Worm (Caenorhabditis elegans) whole organism, L4 larva: Measurements from ENCODE around the gene hsp-4.

Experiments used
- R02D3.7 ChIP-seq: fragments of 150-350 bp; sonication (generic microtip); optimal IDR thresholded peaks from 3 replicates; lab custom pipeline; 2014; ENCODE audit warnings: missing biosample characterization, missing genetic modification characterization
- T26A8.4 ChIP-seq: fragments of 200-800 bp; sonication (Bioruptor generic); IDR thresholded peaks from 2 replicates; pipeline ENCODE4 v1.3.6; 2022; ENCODE audit warnings: missing genetic modification characterization, missing compliant biosample characterization
- Y5F2A.4 ChIP-seq: fragments of 200-800 bp; sonication (Bioruptor generic); optimal IDR thresholded peaks from 2 replicates; lab custom pipeline; 2018; ENCODE audit warnings: mild to moderate bottlenecking, missing genetic modification characterization, missing compliant biosample characterization
- Y75B8A.6 ChIP-seq: fragments of 200-800 bp; sonication (Bioruptor generic); IDR thresholded peaks from 2 replicates; pipeline ENCODE4 v1.3.6; 2022; ENCODE audit warnings: missing genetic modification reagents, missing genetic modification characterization, missing compliant biosample characterization
- aha-1 ChIP-seq: fragments of 150-350 bp; peaks from one replicate; lab custom pipeline; 2014; ENCODE audit warnings: missing biosample characterization, missing genetic modification characterization
- arid-1 ChIP-seq: fragments of 200-800 bp; sonication (Bioruptor generic); conservative IDR thresholded peaks from 2 replicates; pipeline ENCODE4 v1.3.6; 2022; ENCODE audit warnings: missing genetic modification reagents, missing genetic modification characterization, missing compliant biosample characterization
- ceh-20 ChIP-seq: fragments of 200-800 bp; sonication (Bioruptor generic); IDR thresholded peaks from 2 replicates; pipeline ENCODE4 v1.3.6; 2022; ENCODE audit warnings: missing genetic modification reagents, missing genetic modification characterization, missing compliant biosample characterization
- ceh-62 ChIP-seq: sonication (generic microtip); optimal IDR thresholded peaks from 2 replicates; lab custom pipeline; 2017; ENCODE audit warnings: missing biosample characterization, missing genetic modification characterization
- ceh-82 ChIP-seq: sonication (generic microtip); optimal IDR thresholded peaks from 2 replicates; lab custom pipeline; 2017; ENCODE audit warnings: missing biosample characterization, missing genetic modification characterization
- ces-1 ChIP-seq: fragments of 150-350 bp; sonication (generic microtip); optimal IDR thresholded peaks from 4 replicates; lab custom pipeline; 2014; ENCODE audit warnings: missing biosample characterization, missing genetic modification reagents, missing genetic modification characterization
- cey-2 ChIP-seq: sonication (generic microtip); optimal IDR thresholded peaks from 3 replicates; lab custom pipeline; 2017; ENCODE audit warnings: missing genetic modification characterization, mild to moderate bottlenecking, missing compliant biosample characterization, antibody characterized with exemption, borderline replicate concordance; ENCODE audit not compliant: insufficient read depth
- daf-16 ChIP-seq, 3 experiments: sonication (generic microtip); optimal IDR thresholded peaks; 2 replicates each; lab custom pipeline; 2016 to 2017; ENCODE audit warnings: missing genetic modification characterization in 3 of 3, missing genetic modification reagents in 3 of 3, mild to moderate bottlenecking in 2 of 3, missing compliant biosample characterization in 2 of 3, missing biosample characterization in 1 of 3, moderate library complexity in 1 of 3
- dmd-9 ChIP-seq: fragments of 200-800 bp; sonication (Bioruptor generic); IDR thresholded peaks from 2 replicates; pipeline ENCODE4 v1.3.6; 2022; ENCODE audit warnings: missing genetic modification reagents, missing genetic modification characterization, missing compliant biosample characterization
- dpl-1 ChIP-seq: fragments of 150-350 bp; optimal IDR thresholded peaks from 2 replicates; lab custom pipeline; 2014; ENCODE audit warnings: missing biosample characterization, missing genetic modification reagents, missing genetic modification characterization
- duxl-1 ChIP-seq: sonication (generic microtip); optimal IDR thresholded peaks from 2 replicates; lab custom pipeline; 2016; ENCODE audit warnings: mild to moderate bottlenecking, missing genetic modification characterization, moderate library complexity, missing compliant biosample characterization; ENCODE audit not compliant: poor library complexity
- dve-1 ChIP-seq: sonication (generic microtip); optimal IDR thresholded peaks from 2 replicates; lab custom pipeline; 2017; ENCODE audit warnings: antibody characterized with exemption, mild to moderate bottlenecking, missing genetic modification characterization, missing compliant biosample characterization; ENCODE audit not compliant: insufficient read depth
- egl-43 ChIP-seq: fragments of 200-800 bp; sonication (Bioruptor generic); IDR thresholded peaks from 2 replicates; pipeline ENCODE4 v1.3.6; 2022; ENCODE audit warnings: missing genetic modification reagents, missing genetic modification characterization, missing compliant biosample characterization
- fkh-10 ChIP-seq: fragments of 150-350 bp; optimal IDR thresholded peaks from 2 replicates; lab custom pipeline; 2014; ENCODE audit warnings: missing biosample characterization, missing genetic modification reagents, missing genetic modification characterization
- fos-1 ChIP-seq: fragments of 150-350 bp; optimal IDR thresholded peaks from 2 replicates; lab custom pipeline; 2014; ENCODE audit warnings: missing biosample characterization, missing genetic modification characterization
- hif-1 ChIP-seq, 2 experiments: sonication (generic microtip); optimal IDR thresholded peaks; 2 replicates each; lab custom pipeline; 2016 to 2017; ENCODE audit warnings: missing compliant biosample characterization in 2 of 2, missing genetic modification characterization in 2 of 2, missing genetic modification reagents in 2 of 2, missing genotype in 2 of 2, mild to moderate bottlenecking in 1 of 2
- hlh-11 ChIP-seq: fragments of 200-800 bp; sonication (Bioruptor generic); optimal IDR thresholded peaks from 2 replicates; lab custom pipeline; 2018; ENCODE audit warnings: mild to moderate bottlenecking, missing genetic modification characterization, missing compliant biosample characterization
- jun-1 ChIP-seq: fragments of 150-350 bp; optimal IDR thresholded peaks from 2 replicates; lab custom pipeline; 2014; ENCODE audit warnings: missing biosample characterization, missing genetic modification reagents, missing genetic modification characterization
- lin-38 ChIP-seq: fragments of 200-800 bp; sonication (Bioruptor generic); IDR thresholded peaks from 2 replicates; pipeline ENCODE4 v1.3.6; 2022; ENCODE audit warnings: missing genetic modification reagents, missing genetic modification characterization, missing compliant biosample characterization
- lsy-2 ChIP-seq, 2 experiments: fragments of 150-350 bp in 1 of 2; sonication (generic microtip) in 1 of 2; optimal IDR thresholded peaks; 2 replicates each; lab custom pipeline; 2014 to 2017; ENCODE audit warnings: missing biosample characterization in 2 of 2, missing genetic modification characterization in 2 of 2
- madf-5 ChIP-seq, 2 experiments: fragments of 200-800 bp; sonication (Bioruptor generic); IDR thresholded peaks; 2 replicates each; pipeline ENCODE4 v1.3.6; 2022; ENCODE audit warnings: missing compliant biosample characterization in 2 of 2, missing genetic modification characterization in 2 of 2
- mdl-1 ChIP-seq, 2 experiments: fragments of 150-350 bp in 1 of 2; sonication (generic microtip) in 1 of 2; optimal IDR thresholded peaks; 2 replicates each; lab custom pipeline; 2014 to 2017; ENCODE audit warnings: missing biosample characterization in 2 of 2, missing genetic modification characterization in 2 of 2
- mep-1 ChIP-seq: fragments of 150-350 bp; sonication (generic microtip); optimal IDR thresholded peaks from 3 replicates; lab custom pipeline; 2014; ENCODE audit warnings: missing biosample characterization, missing genetic modification characterization
- mes-2 ChIP-seq: sonication (generic microtip); optimal IDR thresholded peaks from 2 replicates; lab custom pipeline; 2016; ENCODE audit warnings: missing genotype, mild to moderate bottlenecking, missing genetic modification characterization, missing compliant biosample characterization; ENCODE audit not compliant: poor library complexity, severe bottlenecking
- mxl-3 ChIP-seq: fragments of 200-800 bp; sonication (Bioruptor generic); optimal IDR thresholded peaks from 2 replicates; lab custom pipeline; 2018; ENCODE audit warnings: mild to moderate bottlenecking, missing genetic modification characterization, missing compliant biosample characterization
- nhr-102 ChIP-seq: sonication (generic microtip); optimal IDR thresholded peaks from 2 replicates; lab custom pipeline; 2016; ENCODE audit warnings: mild to moderate bottlenecking, missing genetic modification characterization, moderate library complexity, missing compliant biosample characterization
- nhr-28 ChIP-seq: fragments of 150-350 bp; optimal IDR thresholded peaks from 2 replicates; lab custom pipeline; 2014; ENCODE audit warnings: missing biosample characterization, missing genetic modification characterization
- nhr-48 ChIP-seq: sonication (generic microtip); optimal IDR thresholded peaks from 2 replicates; lab custom pipeline; 2016; ENCODE audit warnings: mild to moderate bottlenecking, missing genetic modification characterization, missing compliant biosample characterization
- saeg-2 ChIP-seq: fragments of 200-800 bp; sonication (Bioruptor generic); IDR thresholded peaks from 2 replicates; pipeline ENCODE4 v1.3.6; 2022; ENCODE audit warnings: missing genetic modification reagents, missing genetic modification characterization, missing compliant biosample characterization
- spr-1 ChIP-seq: sonication (generic microtip); optimal IDR thresholded peaks from 2 replicates; lab custom pipeline; 2016; ENCODE audit warnings: mild to moderate bottlenecking, missing genetic modification characterization, missing compliant biosample characterization
- spr-3 ChIP-seq: fragments of 200-800 bp; sonication (Bioruptor generic); optimal IDR thresholded peaks from 2 replicates; lab custom pipeline; 2018; ENCODE audit warnings: mild to moderate bottlenecking, missing genetic modification characterization, missing compliant biosample characterization
- tra-1 ChIP-seq: fragments of 200-800 bp; sonication (Bioruptor generic); IDR thresholded peaks from 2 replicates; pipeline ENCODE4 v1.3.6; 2022; ENCODE audit warnings: missing genetic modification reagents, missing genetic modification characterization, missing compliant biosample characterization
- zfp-3 ChIP-seq: fragments of 200-800 bp; sonication (Bioruptor generic); conservative IDR thresholded peaks from 2 replicates; pipeline ENCODE4 v1.3.6; 2022; ENCODE audit warnings: missing genetic modification reagents, missing genetic modification characterization, missing compliant biosample characterization
- zip-2 ChIP-seq: fragments of 150-350 bp; optimal IDR thresholded peaks from 2 replicates; lab custom pipeline; 2014; ENCODE audit warnings: missing biosample characterization, missing genetic modification characterization

Gene hsp-4

DNA sequence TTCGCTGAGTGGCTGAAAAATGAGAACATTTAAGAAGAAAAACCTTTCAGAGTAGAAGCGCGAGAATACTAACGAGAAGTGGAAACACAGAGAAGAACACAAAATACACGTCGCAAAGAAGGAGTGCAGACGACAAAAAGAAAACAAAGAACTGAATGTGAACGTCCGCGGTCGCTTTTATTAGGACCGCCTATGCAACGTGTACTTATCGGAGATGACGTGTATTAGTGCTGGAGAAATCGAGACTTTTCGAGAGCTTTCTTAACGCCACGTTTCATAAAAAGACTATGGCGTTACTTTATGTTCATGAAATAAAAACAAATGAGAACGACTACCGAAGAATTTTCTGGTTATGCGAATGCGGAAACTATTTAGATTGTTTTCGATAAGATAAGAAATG is at the start of gene hsp-4:
hsp-4 (minus strand) TSS at position 139 of the 400 bp plus-strand sequence.
- TF ChIP-seq lsy-2 (tag; optimal IDR thresholded peaks at IDR 0.05; lab: Kevin White, UChicago) (peak in 1 of 2 experiments; percentile 45), mep-1 (tag; lab: Kevin White, UChicago) (peak; percentile 25), jun-1 (tag; lab: Kevin White, UChicago) (no peak), ces-1 (no peak), madf-5 (GFP tag; IDR thresholded peaks at IDR 0.05; lab: Robert Waterston, UW) (no peak), ceh-82 (tag; lab: Kevin White, UChicago) (no peak), aha-1 (tag; lab: Kevin White, UChicago) (peak; percentile 60), R02D3.7 (no peak), fos-1 (tag; lab: Kevin White, UChicago) (no peak), egl-43 (GFP tag; lab: Robert Waterston, UW) (no peak), nhr-102 (tag; lab: Kevin White, UChicago) (no peak), mxl-3 (GFP tag; lab: Kevin White, UChicago) (no peak), Y5F2A.4 (GFP tag; lab: Kevin White, UChicago) (no peak), nhr-28 (tag; lab: Kevin White, UChicago) (peak; percentile 23), daf-16 (GFP tag; optimal IDR thresholded peaks at IDR 0.05; lab: Kevin White, UChicago) (no peak), daf-16 (tag; optimal IDR thresholded peaks at IDR 0.05; lab: Kevin White, UChicago) (peak; percentile 20), hlh-11 (tag; lab: Kevin White, UChicago) (peak; percentile 41), cey-2 (no peak), T26A8.4 (GFP tag; lab: Robert Waterston, UW) (no peak), ceh-62 (tag; lab: Kevin White, UChicago) (no peak), spr-3 (GFP tag; lab: Kevin White, UChicago) (no peak), tra-1 (GFP tag; lab: Robert Waterston, UW) (no peak), fkh-10 (GFP tag; lab: Kevin White, UChicago) (no peak), nhr-48 (tag; lab: Kevin White, UChicago) (peak; percentile 31), mdl-1 (tag; optimal IDR thresholded peaks at IDR 0.05; lab: Kevin White, UChicago) (peak in 1 of 2 experiments; percentile 27), dve-1 (tag; lab: Kevin White, UChicago) (peak; percentile 7)

DNA sequence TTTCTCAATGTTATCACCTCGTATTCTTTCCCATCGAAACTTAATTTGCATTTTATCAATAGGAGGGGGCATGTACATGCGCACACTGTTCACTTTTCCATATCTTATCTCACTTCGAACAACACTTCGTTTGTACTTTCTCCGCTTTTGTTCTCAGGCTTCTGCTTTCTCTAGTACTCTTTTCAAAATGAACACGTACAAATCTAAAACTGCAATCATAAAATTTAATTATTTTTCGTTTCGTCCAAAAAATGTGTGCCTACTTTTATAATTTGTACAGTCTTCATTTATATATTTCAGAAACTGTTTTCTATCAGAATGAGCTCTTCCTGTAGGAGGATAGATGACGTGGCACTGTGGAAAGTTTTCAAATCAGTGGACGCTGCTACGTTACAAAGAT is 46.3 kb upstream of the hsp-4 start, which contains the start of gene C07D10.1:
C07D10.1 (plus strand) TSS at position 301 of the 400 bp plus-strand sequence.
- TF ChIP-seq lin-38 (GFP tag; lab: Robert Waterston, UW) (peak; percentile 9; the same call in 1 of the 2 replicates), ceh-20 (GFP tag; lab: Robert Waterston, UW) (no peak)

DNA sequence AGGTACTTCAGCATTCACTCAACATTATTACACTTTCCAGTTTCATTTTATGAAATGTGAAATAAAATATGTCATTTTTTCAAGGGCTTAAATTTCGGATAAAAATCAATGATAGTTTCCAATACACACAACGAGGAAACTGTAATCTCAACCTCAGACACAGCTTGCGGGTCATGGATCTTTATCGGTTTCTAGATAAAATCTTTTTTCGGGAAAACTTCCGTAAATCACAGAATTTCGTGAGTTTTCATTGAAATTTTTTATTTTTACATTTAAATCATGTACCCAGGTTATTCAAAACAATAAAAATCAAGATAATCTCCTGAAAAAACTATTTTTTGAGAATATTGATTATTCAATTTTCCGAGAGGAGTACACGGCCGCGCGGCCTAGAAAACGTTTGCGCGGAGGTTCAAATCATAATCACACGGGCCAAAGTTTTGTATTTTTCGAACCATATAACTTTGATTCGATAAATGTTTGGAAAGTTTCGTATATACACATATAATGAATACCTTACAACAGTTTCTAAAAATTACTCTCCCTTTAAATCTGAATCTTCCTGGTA is 44.9 kb upstream of the hsp-4 start:
- TF ChIP-seq duxl-1 (tag; lab: Kevin White, UChicago), result peak; percentile 40
- 0 out of 2 replicates have a peak, but pooled peaks have one; percentile 18 for TF ChIP-seq zfp-3 (GFP tag; lab: Robert Waterston, UW)
- no peak for TF ChIP-seq Y5F2A.4 (GFP tag; lab: Kevin White, UChicago)
- peak; percentile 50 for TF ChIP-seq dpl-1 (GFP tag; lab: Kevin White, UChicago)
- 0 out of 2 replicates have a peak, but pooled peaks have one; percentile 13 for TF ChIP-seq arid-1
- TF ChIP-seq lin-38 (GFP tag; lab: Robert Waterston, UW), result peak; percentile 43; the same call in 1 of the 2 replicates
- no peak for TF ChIP-seq fos-1 (tag; lab: Kevin White, UChicago)
- peak; percentile 78 for TF ChIP-seq mes-2
- peak; percentile 58 for TF ChIP-seq zip-2 (tag; lab: Kevin White, UChicago)
- peak; percentile 8 for TF ChIP-seq mep-1 (tag; lab: Kevin White, UChicago)
- TF ChIP-seq spr-1, result peak; percentile 5
- TF ChIP-seq R02D3.7, result no peak
- TF ChIP-seq dmd-9, result 0 out of 2 replicates have a peak, but pooled peaks have one; percentile 28
- TF ChIP-seq lsy-2 (tag; optimal IDR thresholded peaks at IDR 0.05; lab: Kevin White, UChicago), result peak in 1 of 2 experiments; percentile 26
- TF ChIP-seq saeg-2, result no peak
- peak; percentile 8 for TF ChIP-seq dve-1 (tag; lab: Kevin White, UChicago)
- TF ChIP-seq Y75B8A.6, result no peak
- peak in 1 of 2 experiments; percentile 43 for TF ChIP-seq hif-1 (tag; optimal IDR thresholded peaks at IDR 0.05; lab: Kevin White, UChicago)
- TF ChIP-seq, all 104 proteins: peak for 13
